Worm (Caenorhabditis elegans) whole organism, L2 larva: ENCODE data around the gene dhgd-1.
A peak's percentile ranks its signal among the peaks of the same experiment; 100 is the strongest.

Experiments used
- F13H6.1 ChIP-seq: sonication (generic microtip); optimal IDR thresholded peaks from 2 replicates; lab custom pipeline; 2016; ENCODE audit warnings: missing genetic modification characterization, missing compliant biosample characterization
- Y55F3AM.14 ChIP-seq: fragments of 200-800 bp; sonication (Bioruptor generic); optimal IDR thresholded peaks from 2 replicates; lab custom pipeline; 2018; ENCODE audit warnings: mild to moderate bottlenecking, missing genetic modification characterization, missing compliant biosample characterization
- ama-1 ChIP-seq: fragments of 150-350 bp; optimal IDR thresholded peaks from 2 replicates; lab custom pipeline; 2018; ENCODE audit warnings: inconsistent platforms
- blmp-1 ChIP-seq: sonication (generic microtip); optimal IDR thresholded peaks from 2 replicates; lab custom pipeline; 2017; ENCODE audit warnings: missing genetic modification characterization, mild to moderate bottlenecking, missing compliant biosample characterization, antibody characterized with exemption, moderate library complexity; ENCODE audit not compliant: insufficient read depth
- ceh-16 ChIP-seq: fragments of 150-350 bp; optimal IDR thresholded peaks from 2 replicates; lab custom pipeline; 2014; ENCODE audit warnings: missing biosample characterization, missing genetic modification characterization
- ceh-82 ChIP-seq: fragments of 150-350 bp; optimal IDR thresholded peaks from 2 replicates; lab custom pipeline; 2014; ENCODE audit warnings: missing biosample characterization, missing genetic modification characterization
- dmd-4 ChIP-seq: sonication (generic microtip); optimal IDR thresholded peaks from 2 replicates; lab custom pipeline; 2017; ENCODE audit warnings: missing biosample characterization, missing genetic modification characterization
- fos-1 ChIP-seq: fragments of 150-350 bp; optimal IDR thresholded peaks from 2 replicates; lab custom pipeline; 2014; ENCODE audit warnings: missing biosample characterization, missing genetic modification characterization
- lin-11 ChIP-seq: fragments of 150-350 bp; sonication (generic microtip); optimal IDR thresholded peaks from 2 replicates; lab custom pipeline; 2014; ENCODE audit warnings: missing biosample characterization, missing genetic modification characterization, inconsistent platforms, mixed read lengths
- lin-13 ChIP-seq: fragments of 150-350 bp; optimal IDR thresholded peaks from 2 replicates; lab custom pipeline; 2014; ENCODE audit warnings: missing biosample characterization, missing genetic modification reagents, missing genetic modification characterization
- lin-39 ChIP-seq: fragments of 150-350 bp; optimal IDR thresholded peaks from 2 replicates; lab custom pipeline; 2014; ENCODE audit warnings: missing biosample characterization, missing genetic modification reagents, missing genetic modification characterization
- mdl-1 ChIP-seq, 2 experiments: fragments of 150-350 bp in 1 of 2; sonication (generic microtip) in 1 of 2; optimal IDR thresholded peaks; 2 replicates each; lab custom pipeline; 2017; ENCODE audit warnings: missing biosample characterization in 2 of 2, missing genetic modification characterization in 2 of 2
- nhr-10 ChIP-seq: sonication (generic microtip); optimal IDR thresholded peaks from 2 replicates; lab custom pipeline; 2017; ENCODE audit warnings: missing biosample characterization, missing genetic modification characterization
- nhr-129 ChIP-seq: fragments of 150-350 bp; optimal IDR thresholded peaks from 2 replicates; lab custom pipeline; 2014; ENCODE audit warnings: missing biosample characterization, missing genetic modification characterization
- nhr-23 ChIP-seq: fragments of 150-350 bp; optimal IDR thresholded peaks from 2 replicates; lab custom pipeline; 2014; ENCODE audit warnings: missing biosample characterization, missing genetic modification reagents, missing genetic modification characterization
- nhr-237 ChIP-seq: fragments of 150-350 bp; optimal IDR thresholded peaks from 2 replicates; lab custom pipeline; 2014; ENCODE audit warnings: missing biosample characterization, missing genetic modification characterization
- nhr-77 ChIP-seq: fragments of 150-350 bp; optimal IDR thresholded peaks from 2 replicates; lab custom pipeline; 2014; ENCODE audit warnings: missing biosample characterization, missing genetic modification characterization
- peb-1 ChIP-seq: fragments of 150-350 bp; optimal IDR thresholded peaks from 2 replicates; lab custom pipeline; 2014; ENCODE audit warnings: missing biosample characterization, missing genetic modification characterization
- sem-4 ChIP-seq: fragments of 150-350 bp; optimal IDR thresholded peaks from 2 replicates; lab custom pipeline; 2014; ENCODE audit warnings: missing biosample characterization, missing genetic modification reagents, missing genetic modification characterization
- skn-1 ChIP-seq: sonication (generic microtip); optimal IDR thresholded peaks from 2 replicates; lab custom pipeline; 2017; ENCODE audit warnings: missing biosample characterization, missing genetic modification characterization
- sma-9 ChIP-seq, 2 experiments: fragments of 150-350 bp in 1 of 2; sonication (generic microtip) in 1 of 2; optimal IDR thresholded peaks; 2 replicates each; lab custom pipeline; 2014 to 2016; ENCODE audit warnings: missing genetic modification characterization in 2 of 2, mild to moderate bottlenecking in 1 of 2, missing biosample characterization in 1 of 2, missing compliant biosample characterization in 1 of 2, missing genetic modification reagents in 1 of 2, moderate library complexity in 1 of 2
- snpc-4 ChIP-seq: fragments of 150-350 bp; optimal IDR thresholded peaks from 2 replicates; lab custom pipeline; 2014; ENCODE audit warnings: missing biosample characterization, missing genetic modification characterization
- unc-39 ChIP-seq: fragments of 150-350 bp; optimal IDR thresholded peaks from 2 replicates; lab custom pipeline; 2014; ENCODE audit warnings: missing biosample characterization, missing genetic modification characterization
- unc-55 ChIP-seq: fragments of 150-350 bp; sonication (generic microtip); optimal IDR thresholded peaks from 3 replicates; lab custom pipeline; 2014; ENCODE audit warnings: missing biosample characterization, missing genetic modification reagents, missing genetic modification characterization
- unc-62 ChIP-seq: fragments of 150-350 bp; optimal IDR thresholded peaks from 2 replicates; lab custom pipeline; 2014; ENCODE audit warnings: missing biosample characterization, missing genetic modification reagents, missing genetic modification characterization
- zag-1 ChIP-seq: fragments of 150-350 bp; optimal IDR thresholded peaks from 2 replicates; lab custom pipeline; 2014; ENCODE audit warnings: missing biosample characterization, missing genetic modification characterization
- ztf-11 ChIP-seq: sonication (generic microtip); optimal IDR thresholded peaks from 2 replicates; lab custom pipeline; 2017; ENCODE audit warnings: missing biosample characterization, missing genetic modification characterization
- ztf-4 ChIP-seq: fragments of 150-350 bp; optimal IDR thresholded peaks from 2 replicates; lab custom pipeline; 2014; ENCODE audit warnings: missing biosample characterization, missing genetic modification characterization

The dhgd-1 gene

DNA sequence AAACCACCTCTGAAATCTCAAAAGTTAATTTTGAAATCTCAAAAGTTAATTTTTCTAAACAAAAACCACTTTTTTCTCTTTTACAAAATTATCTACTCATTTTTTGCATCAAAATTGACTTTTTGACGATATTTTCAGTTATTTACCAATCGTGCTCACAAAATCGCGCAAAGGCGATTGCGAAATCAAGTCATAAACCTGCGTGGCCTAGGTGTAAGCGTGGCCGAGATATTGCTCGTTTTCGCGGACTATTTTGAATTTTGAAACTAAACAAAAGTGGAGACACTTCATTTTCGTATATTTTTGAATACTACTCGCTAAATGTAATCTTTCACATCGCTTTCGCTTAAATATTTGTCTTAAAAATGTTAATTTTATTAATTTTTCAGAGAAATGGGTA is 26.4 kb upstream of the dhgd-1 start, which contains the start of gene smc-6 (continued):
- TF ChIP-seq lin-39 (tag; lab: Kevin White, UChicago): no peak
- peak; percentile 68 for TF ChIP-seq nhr-129 (tag; lab: Kevin White, UChicago)
- TF ChIP-seq mdl-1 (tag; optimal IDR thresholded peaks at IDR 0.05; lab: Kevin White, UChicago): no peak
- TF ChIP-seq snpc-4: no peak
- no peak for TF ChIP-seq blmp-1 (tag; lab: Kevin White, UChicago)
- no peak for TF ChIP-seq ama-1 (lab: Kevin White, UChicago)
- TF ChIP-seq dmd-4 (tag; lab: Kevin White, UChicago): no peak
- TF ChIP-seq nhr-77 (tag; lab: Kevin White, UChicago): no peak
- TF ChIP-seq nhr-23 (tag; lab: Kevin White, UChicago): no peak
- no peak for TF ChIP-seq ztf-11 (tag; lab: Kevin White, UChicago)
- TF ChIP-seq ztf-4 (tag; lab: Kevin White, UChicago): no peak
- no peak for TF ChIP-seq peb-1

DNA sequence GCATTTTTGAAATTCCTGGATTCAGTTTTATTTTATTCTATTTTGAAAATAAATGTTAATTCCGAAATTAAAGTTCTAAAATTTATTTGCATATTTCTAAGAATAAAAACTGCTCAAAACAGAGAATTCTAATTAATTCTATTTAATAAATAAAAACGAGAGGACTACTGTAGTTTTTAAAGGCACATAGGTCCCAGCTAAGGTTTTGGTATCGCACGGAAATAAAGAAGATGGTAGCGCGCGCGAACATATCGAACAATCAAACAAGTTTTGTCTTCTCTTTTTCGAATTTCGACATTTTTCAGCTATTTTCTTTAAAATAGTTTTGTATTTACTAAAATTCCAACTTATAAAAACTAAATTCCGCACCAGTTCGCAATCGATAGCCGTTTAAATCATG is 26.0 kb upstream of the dhgd-1 start:
- no peak for TF ChIP-seq zag-1 (tag; lab: Kevin White, UChicago)
- no peak for TF ChIP-seq ceh-82
- no peak for TF ChIP-seq nhr-237
- no peak for TF ChIP-seq lin-11 (tag; lab: Kevin White, UChicago)
- no peak for TF ChIP-seq unc-39 (tag; lab: Kevin White, UChicago)
- TF ChIP-seq sem-4: no peak
- TF ChIP-seq F13H6.1 (tag; lab: Kevin White, UChicago): no peak
- no peak for TF ChIP-seq skn-1 (tag; lab: Kevin White, UChicago)
- TF ChIP-seq ztf-11 (tag; lab: Kevin White, UChicago): no peak
- TF ChIP-seq dmd-4 (tag; lab: Kevin White, UChicago): no peak
- TF ChIP-seq ceh-16 (tag; lab: Kevin White, UChicago): no peak
- TF ChIP-seq unc-62: no peak
- TF ChIP-seq sma-9 (GFP tag; optimal IDR thresholded peaks at IDR 0.05; lab: Kevin White, UChicago): no peak
- no peak for TF ChIP-seq sma-9 (tag; optimal IDR thresholded peaks at IDR 0.05; lab: Kevin White, UChicago)
- TF ChIP-seq unc-55 (GFP tag; lab: Kevin White, UChicago): no peak

DNA sequence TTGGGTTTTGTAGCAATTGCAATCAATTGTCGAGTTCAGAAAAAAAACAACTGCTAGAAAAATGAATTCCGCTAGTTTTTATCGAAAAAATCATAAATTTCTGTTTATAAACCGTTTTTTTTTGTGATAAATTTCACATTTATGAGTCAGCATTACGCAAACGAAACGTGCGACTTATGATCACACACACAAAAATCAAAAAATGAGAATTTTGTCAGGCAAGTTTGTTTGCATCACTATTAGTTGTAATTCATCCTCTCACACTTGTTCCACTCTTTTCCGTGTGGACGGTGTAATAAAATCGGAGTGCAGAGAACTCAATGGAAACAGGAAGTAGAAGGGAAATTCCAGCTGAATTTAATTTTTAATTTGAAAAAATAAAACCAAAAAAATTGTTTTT is 25.5 kb upstream of the dhgd-1 start, which contains the start of gene pcs-1:
Gene pcs-1, minus strand, starts transcription at position 344 of the 400 bp plus-strand sequence.
- TF ChIP-seq fos-1 (tag; lab: Kevin White, UChicago): peak; percentile 67
- peak; percentile 3 for TF ChIP-seq lin-13 (GFP tag; lab: Kevin White, UChicago)
- peak; percentile 15 for TF ChIP-seq nhr-129 (tag; lab: Kevin White, UChicago)
- no peak for TF ChIP-seq unc-55 (GFP tag; lab: Kevin White, UChicago)

ce11 chrII:11572944-11573343 is 21.1 kb upstream of the dhgd-1 start, which contains the start of gene F54D5.2:
Gene F54D5.2, plus strand, starts transcription at chrII:11573180.
- no peak for TF ChIP-seq F13H6.1 (tag; lab: Kevin White, UChicago)

- TF ChIP-seq Y55F3AM.14 (no peak), ama-1 (lab: Kevin White, UChicago) (no peak), nhr-10 (tag; lab: Kevin White, UChicago) (no peak), fos-1 (tag; lab: Kevin White, UChicago) (peak; percentile 87)
Measured at ce11 chrII:11571260-11571854, 19.5 kb upstream of the dhgd-1 start, which contains the start of gene F54D5.3. Gene F54D5.3, plus strand, starts transcription at chrII:11571805.

ce11 chrII:11569213-11569868 is 17.5 kb upstream of the dhgd-1 start, which contains the start of the genes F54D5.23 and F54D5.4:
Gene F54D5.23, minus strand, starts transcription at chrII:11569287.
Gene F54D5.4, plus strand, starts transcription at chrII:11569818.
- TF ChIP-seq lin-11 (tag; lab: Kevin White, UChicago): no peak
- TF ChIP-seq fos-1 (tag; lab: Kevin White, UChicago): peak; percentile 82
- no peak for TF ChIP-seq dmd-4 (tag; lab: Kevin White, UChicago)
